Worm (Caenorhabditis elegans): ENCODE results near the gene ZK418.13.

DNA sequence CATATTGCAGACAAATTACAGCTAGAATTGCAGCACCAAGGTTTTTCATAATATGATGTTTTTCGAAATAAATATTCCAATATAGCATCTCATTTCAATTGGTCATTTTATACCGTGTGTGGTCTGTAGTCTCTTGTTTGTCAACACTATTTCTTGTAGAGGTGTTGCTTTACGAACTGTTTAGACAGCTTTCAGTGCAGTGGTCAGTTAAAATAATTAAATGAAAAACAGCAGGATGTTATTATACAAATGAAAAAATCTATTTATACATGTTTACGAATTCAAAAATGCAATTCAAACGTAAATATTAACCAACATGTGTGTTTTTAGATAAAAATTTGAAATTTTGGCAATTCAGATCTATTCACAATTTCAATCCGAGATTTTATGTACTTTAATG is 35.5 kb upstream of the ZK418.13 start, which contains the start of gene B0280.7:
- TF ChIP-seq nhr-11 (tag; optimal IDR thresholded peaks at IDR 0.05) (no peak), snpc-4 (tag; optimal IDR thresholded peaks at IDR 0.05) (no peak), aly-2 (tag; optimal IDR thresholded peaks at IDR 0.05) (no peak), Y55F3AM.14 (GFP tag; optimal IDR thresholded peaks at IDR 0.05) (no peak), zag-1 (tag; optimal IDR thresholded peaks at IDR 0.05) (no peak), lin-11 (tag; optimal IDR thresholded peaks at IDR 0.05) (no peak), lin-13 (GFP tag; optimal IDR thresholded peaks at IDR 0.05) (no peak), ceh-82 (tag; optimal IDR thresholded peaks at IDR 0.05) (no peak), nhr-12 (tag; optimal IDR thresholded peaks at IDR 0.05) (no peak), blmp-1 (tag; optimal IDR thresholded peaks at IDR 0.05; ENCODE audit: insufficient read depth) (no peak), ama-1 (optimal IDR thresholded peaks at IDR 0.05) (no peak), F13H6.1 (tag; optimal IDR thresholded peaks at IDR 0.05) (no peak), skn-1 (tag; optimal IDR thresholded peaks at IDR 0.05) (no peak)
